Fruit fly (Drosophila melanogaster): Measurements from ENCODE around the gene Prim1.

DNA sequence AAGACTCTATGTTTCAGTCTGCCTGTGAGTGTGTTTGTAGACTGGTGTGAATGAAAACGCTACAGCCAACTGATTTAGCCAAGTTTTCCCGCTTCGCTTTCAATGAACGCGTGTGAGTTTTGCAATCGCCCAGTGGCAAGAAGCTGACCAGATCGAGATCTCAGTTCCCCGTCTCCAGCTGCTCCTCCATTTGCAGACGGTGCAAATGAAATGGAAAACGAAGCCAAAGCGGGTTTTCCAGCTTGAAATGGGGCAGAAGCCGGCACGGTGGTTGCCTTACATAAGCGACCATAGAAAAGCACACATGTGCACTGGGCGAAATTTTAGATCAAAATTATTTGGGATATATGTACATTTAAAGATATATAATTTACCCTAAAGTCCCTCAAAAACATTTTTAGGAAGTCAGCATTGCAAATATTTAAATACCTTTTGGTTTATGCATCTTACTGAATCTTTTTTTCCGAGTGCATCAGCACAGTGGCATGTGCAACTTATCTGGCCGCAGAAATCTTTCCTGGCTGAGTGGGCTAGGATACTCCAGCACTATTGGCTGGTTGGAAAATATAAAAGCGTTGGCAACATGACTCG is 21.1 kb upstream of the Prim1 start, which contains the start of gene CG43059:
- TF ChIP-seq Pif1B (GFP tag; optimal IDR thresholded peaks at IDR 0.05): no peak
- peak; percentile 56; the same call in 1 of the 2 replicates for TF ChIP-seq CG10348 (GFP tag; IDR thresholded peaks at IDR 0.05)
